Worm (Caenorhabditis elegans): Measurements from ENCODE around the gene ZK381.62.

Gene ZK381.62

ce11 chrIV:6974162-6974938, 3.2 kb upstream of the ZK381.62 start:
- TF ChIP-seq ctbp-1 (GFP tag; IDR thresholded peaks at IDR 0.05) (0 out of 2 replicates have a peak, but pooled peaks have one; percentile 13), dmd-9 (GFP tag; IDR thresholded peaks at IDR 0.05) (no peak), set-16 (GFP tag; IDR thresholded peaks at IDR 0.05) (peak; percentile 91; the same call in 1 of the 2 replicates), Y48G9A.11 (GFP tag; IDR thresholded peaks at IDR 0.05) (peak; percentile 55; the same call in 1 of the 2 replicates), D1046.2 (GFP tag; IDR thresholded peaks at IDR 0.05) (peak; percentile 38; the same call in 1 of the 2 replicates), fkh-10 (GFP tag; optimal IDR thresholded peaks at IDR 0.05) (no peak), F26F4.8 (GFP tag; conservative IDR thresholded peaks at IDR 0.05) (0 out of 2 replicates have a peak, but pooled peaks have one; percentile 16), snpc-1.2 (GFP tag; IDR thresholded peaks at IDR 0.05) (peak; percentile 93), saeg-2 (GFP tag; IDR thresholded peaks at IDR 0.05) (no peak), pha-4 (GFP tag; IDR thresholded peaks at IDR 0.05) (no peak; the same call in 1 of the 2 replicates), pha-4 (tag; optimal IDR thresholded peaks at IDR 0.05) (no peak), mdl-1 (tag; optimal IDR thresholded peaks at IDR 0.05) (no peak), mxl-2 (GFP tag; conservative IDR thresholded peaks at IDR 0.05) (no peak), arid-1 (GFP tag; conservative IDR thresholded peaks at IDR 0.05) (peak; percentile 56; the same call in 1 of the 2 replicates), Y5F2A.4 (GFP tag; optimal IDR thresholded peaks at IDR 0.05) (no peak), F49E8.2 (tag; optimal IDR thresholded peaks at IDR 0.05; ENCODE audit: borderline replicate concordance) (peak; percentile 50), unc-62 (GFP tag; optimal IDR thresholded peaks at IDR 0.05 in 1 of 2) (peak in 1 of 2 experiments; percentile 7), unc-62 (tag; optimal IDR thresholded peaks at IDR 0.05) (no peak)

DNA sequence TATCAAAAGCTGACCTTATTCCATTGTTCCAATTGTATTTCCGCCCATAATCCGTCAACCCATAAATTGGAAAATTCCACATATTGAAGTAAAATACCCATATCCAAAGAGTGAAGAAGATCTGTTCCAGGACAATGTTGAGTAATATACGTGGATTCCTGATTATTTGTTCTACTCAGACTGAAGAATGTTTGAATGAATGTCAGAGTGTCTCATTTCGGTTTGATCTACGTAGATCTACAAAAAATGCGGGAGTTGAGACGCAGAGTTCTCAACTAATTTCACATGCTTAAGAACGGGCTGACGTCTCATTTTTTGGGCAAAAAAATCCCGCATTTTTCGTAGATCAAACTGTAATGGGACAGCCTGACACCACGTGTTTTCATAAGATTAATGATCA, 1.3 kb upstream of the ZK381.62 start, which contains the start of gene nhr-249:
Gene nhr-249, minus strand, starts transcription at position 101 of the 400 bp plus-strand sequence.
- no peak for TF ChIP-seq php-3 (GFP tag; IDR thresholded peaks at IDR 0.05)
- TF ChIP-seq ceh-20 (GFP tag; IDR thresholded peaks at IDR 0.05) = no peak
- TF ChIP-seq spr-3 (GFP tag; optimal IDR thresholded peaks at IDR 0.05) = no peak
- TF ChIP-seq zfp-2 (tag; optimal IDR thresholded peaks at IDR 0.05) = no peak
- no peak for TF ChIP-seq spr-1 (tag; optimal IDR thresholded peaks at IDR 0.05)
- no peak for TF ChIP-seq lin-38 (GFP tag; IDR thresholded peaks at IDR 0.05)
- TF ChIP-seq daf-12 (tag; optimal IDR thresholded peaks at IDR 0.05) = no peak
- TF ChIP-seq dmd-6 (GFP tag; IDR thresholded peaks at IDR 0.05) = no peak
- no peak for TF ChIP-seq T26A8.4 (GFP tag; IDR thresholded peaks at IDR 0.05)
- TF ChIP-seq egl-27 (tag; optimal IDR thresholded peaks at IDR 0.05) = no peak
- TF ChIP-seq ZK337.2 (GFP tag; IDR thresholded peaks at IDR 0.05) = no peak
- no peak for TF ChIP-seq madf-5 (GFP tag; IDR thresholded peaks at IDR 0.05)
- TF ChIP-seq lin-29 (GFP tag; IDR thresholded peaks at IDR 0.05) = no peak
- TF ChIP-seq unc-130 (GFP tag; optimal IDR thresholded peaks at IDR 0.05) = no peak
- no peak for TF ChIP-seq nhr-42 (GFP tag; IDR thresholded peaks at IDR 0.05)
- no peak for TF ChIP-seq mdt-29 (GFP tag; IDR thresholded peaks at IDR 0.05)
- no peak for TF ChIP-seq ama-1 (optimal IDR thresholded peaks at IDR 0.05)
- TF ChIP-seq gei-8 (GFP tag; optimal IDR thresholded peaks at IDR 0.05) = no peak
- TF ChIP-seq pha-4 (GFP tag; IDR thresholded peaks at IDR 0.05) = no peak
- TF ChIP-seq pha-4 (tag; optimal IDR thresholded peaks at IDR 0.05) = no peak

- no peak for TF ChIP-seq nhr-10 (tag; optimal IDR thresholded peaks at IDR 0.05)
- TF ChIP-seq nhr-102 (tag; optimal IDR thresholded peaks at IDR 0.05) = no peak
- no peak for TF ChIP-seq skn-1 (tag; optimal IDR thresholded peaks at IDR 0.05)
- no peak for TF ChIP-seq spr-1 (tag; optimal IDR thresholded peaks at IDR 0.05)
- no peak for TF ChIP-seq T26A8.4 (GFP tag; IDR thresholded peaks at IDR 0.05)
- TF ChIP-seq snpc-4 (tag; optimal IDR thresholded peaks at IDR 0.05) = no peak
- TF ChIP-seq zfp-2 (tag; optimal IDR thresholded peaks at IDR 0.05) = no peak
These were observed 842 bp downstream of the ZK381.62 start, which contains the start of gene ZK381.8 for ce11 chrIV:6970271-6970670. TSS of gene ZK381.8 (minus strand) at chrIV:6970371.

All from whole organism, L4 larva.